Fruit fly (Drosophila melanogaster) whole organism, embryonic: ENCODE results near the gene Epp.

Source experiments
- Bgb ChIP-seq: fragments of 200-800 bp; sonication (Bioruptor generic); IDR thresholded peaks from 2 replicates; pipeline ENCODE4 v1.3.6; 2022; ENCODE audit warnings: missing biosample characterization, missing genetic modification characterization; ENCODE audit not compliant: partially characterized antibody
- Blimp-1 ChIP-seq: fragments of 200-800 bp; sonication (Bioruptor generic); optimal IDR thresholded peaks from 3 replicates; lab custom pipeline; 2018; ENCODE audit warnings: missing biosample characterization, missing genetic modification characterization, mild to moderate bottlenecking, moderate library complexity, missing genetic modification reagents
- C15 ChIP-seq: fragments of 200-800 bp; sonication (Bioruptor generic); IDR thresholded peaks from 3 replicates; pipeline ENCODE4 v1.3.6; 2022; ENCODE audit warnings: missing biosample characterization, missing genetic modification characterization
- CG10321 ChIP-seq: fragments of 200-800 bp; sonication (Bioruptor generic); IDR thresholded peaks from 2 replicates; pipeline ENCODE4 v1.3.6; 2022; ENCODE audit warnings: missing biosample characterization, missing genetic modification characterization
- CG10543 ChIP-seq: fragments of 200-800 bp; sonication (Bioruptor generic); optimal IDR thresholded peaks from 3 replicates; lab custom pipeline; 2017; ENCODE audit warnings: missing biosample characterization, mild to moderate bottlenecking, missing genetic modification characterization, moderate library complexity
- CG12391 ChIP-seq: fragments of 200-800 bp; sonication (Bioruptor generic); optimal IDR thresholded peaks from 3 replicates; lab custom pipeline; 2018; ENCODE audit warnings: missing biosample characterization, mild to moderate bottlenecking, missing genetic modification characterization, moderate library complexity
- CG12942 ChIP-seq: fragments of 200-800 bp; sonication (Bioruptor generic); optimal IDR thresholded peaks from 3 replicates; lab custom pipeline; 2016; ENCODE audit warnings: missing biosample characterization, missing genetic modification characterization
- CG14860 ChIP-seq: fragments of 200-800 bp; sonication (Bioruptor generic); IDR thresholded peaks from 3 replicates; pipeline ENCODE4 v1.3.6; 2022; ENCODE audit warnings: missing biosample characterization, missing genetic modification characterization; ENCODE audit not compliant: partially characterized antibody
- CG15514 ChIP-seq: fragments of 200-800 bp; sonication (Bioruptor generic); optimal IDR thresholded peaks from 3 replicates; lab custom pipeline; 2017; ENCODE audit warnings: missing biosample characterization, missing genetic modification characterization, mild to moderate bottlenecking, moderate library complexity, missing genetic modification reagents
- CG17568 ChIP-seq: fragments of 200-800 bp; sonication (Bioruptor generic); optimal IDR thresholded peaks from 2 replicates; lab custom pipeline; 2018; ENCODE audit warnings: missing biosample characterization, mild to moderate bottlenecking, missing genetic modification characterization, moderate library complexity
- CG18262 ChIP-seq: fragments of 200-800 bp; optimal IDR thresholded peaks from 3 replicates; lab custom pipeline; 2019; ENCODE audit warnings: missing biosample characterization, mild to moderate bottlenecking, missing genetic modification characterization, moderate library complexity
- CG18476 ChIP-seq: fragments of 200-800 bp; sonication (Bioruptor generic); optimal IDR thresholded peaks from 2 replicates; lab custom pipeline; 2016; ENCODE audit warnings: missing biosample characterization, mild to moderate bottlenecking, missing genetic modification characterization
- CG18619 ChIP-seq: fragments of 200-800 bp; sonication (Bioruptor generic); optimal IDR thresholded peaks from 3 replicates; lab custom pipeline; 2017; ENCODE audit warnings: missing biosample characterization, mild to moderate bottlenecking, missing genetic modification characterization
- CG2120 ChIP-seq: fragments of 200-800 bp; sonication (Bioruptor generic); optimal IDR thresholded peaks from 3 replicates; lab custom pipeline; 2016; ENCODE audit warnings: missing biosample characterization, missing genetic modification characterization
- CG2889 ChIP-seq: fragments of 200-800 bp; sonication (Bioruptor generic); IDR thresholded peaks from 3 replicates; pipeline ENCODE4 v1.3.6; 2022; ENCODE audit warnings: missing biosample characterization, missing genetic modification characterization
- CG30020 ChIP-seq: fragments of 200-800 bp; optimal IDR thresholded peaks from 2 replicates; lab custom pipeline; 2019; ENCODE audit warnings: missing biosample characterization, mild to moderate bottlenecking, missing genetic modification characterization, moderate library complexity
- CG34376 ChIP-seq: fragments of 200-800 bp; sonication (Bioruptor generic); optimal IDR thresholded peaks from 2 replicates; lab custom pipeline; 2018; ENCODE audit warnings: missing biosample characterization, mild to moderate bottlenecking, missing genetic modification characterization
- CG3726 ChIP-seq: fragments of 200-800 bp; sonication (Bioruptor generic); IDR thresholded peaks from 3 replicates; pipeline ENCODE4, ENCODE4 v1.3.6; 2022; ENCODE audit warnings: missing biosample characterization, missing genetic modification characterization
- CG42726 ChIP-seq: fragments of 200-800 bp; sonication (Bioruptor generic); IDR thresholded peaks from 2 replicates; pipeline ENCODE4 v1.3.6; 2022; ENCODE audit warnings: missing biosample characterization, missing genetic modification characterization; ENCODE audit not compliant: partially characterized antibody
- CG4282 ChIP-seq: fragments of 200-800 bp; sonication (Bioruptor generic); optimal IDR thresholded peaks from 2 replicates; lab custom pipeline; 2016; ENCODE audit warnings: missing biosample characterization, missing genetic modification characterization
- CG43689 ChIP-seq: fragments of 200-800 bp; sonication (Bioruptor generic); IDR thresholded peaks from 2 replicates; pipeline ENCODE4 v1.3.6; 2022; ENCODE audit warnings: missing biosample characterization, missing genetic modification characterization
- CG4707 ChIP-seq: fragments of 200-800 bp; sonication (Bioruptor generic); optimal IDR thresholded peaks from 2 replicates; lab custom pipeline; 2018; ENCODE audit warnings: missing biosample characterization, mild to moderate bottlenecking, missing genetic modification characterization, moderate library complexity
- CG4854 ChIP-seq: fragments of 200-800 bp; sonication (Bioruptor generic); optimal IDR thresholded peaks from 2 replicates; lab custom pipeline; 2016; ENCODE audit warnings: missing biosample characterization, missing genetic modification characterization, inconsistent platforms
- CG8089 ChIP-seq: fragments of 200-800 bp; sonication (Bioruptor generic); optimal IDR thresholded peaks from 3 replicates; lab custom pipeline; 2016; ENCODE audit warnings: missing biosample characterization, missing genetic modification characterization
- CG9727 ChIP-seq: fragments of 200-800 bp; sonication (Bioruptor generic); optimal IDR thresholded peaks from 3 replicates; lab custom pipeline; 2017; ENCODE audit warnings: missing biosample characterization, mild to moderate bottlenecking, missing genetic modification characterization
- D19A ChIP-seq: fragments of 200-800 bp; optimal IDR thresholded peaks from 3 replicates; lab custom pipeline; 2019; ENCODE audit warnings: missing biosample characterization, mild to moderate bottlenecking, missing genetic modification characterization, moderate library complexity
- Elba2 ChIP-seq: fragments of 200-800 bp; sonication (Bioruptor generic); optimal IDR thresholded peaks from 3 replicates; lab custom pipeline; 2016; ENCODE audit warnings: missing biosample characterization, missing genetic modification characterization
- Lpt ChIP-seq: fragments of >200 bp; optimal IDR thresholded peaks from 2 replicates; lab custom pipeline; 2018; ENCODE audit warnings: missing biosample characterization, missing genetic modification characterization
- Meics ChIP-seq: fragments of 200-800 bp; sonication (Bioruptor generic); optimal IDR thresholded peaks from 2 replicates; lab custom pipeline; 2017; ENCODE audit warnings: missing biosample characterization, mild to moderate bottlenecking, missing genetic modification characterization
- NC2α ChIP-seq: fragments of 200-800 bp; sonication (Bioruptor generic); optimal IDR thresholded peaks from 2 replicates; lab custom pipeline; 2016; ENCODE audit warnings: missing biosample characterization, missing genetic modification characterization
- NC2β ChIP-seq: fragments of 200-800 bp; sonication (Bioruptor generic); optimal IDR thresholded peaks from 2 replicates; lab custom pipeline; 2016; ENCODE audit warnings: missing biosample characterization, missing genetic modification characterization
- NFAT ChIP-seq: fragments of 200-800 bp; sonication (Bioruptor generic); IDR thresholded peaks from 2 replicates; pipeline ENCODE4 v1.3.6; 2022; ENCODE audit warnings: missing biosample characterization, missing genetic modification characterization
- Stat92E ChIP-seq, 3 experiments: fragments of >200 bp in 2 of 3; fragments of 200-800 bp in 1 of 3; sonication (Bioruptor generic) in 1 of 3; optimal IDR thresholded peaks; 2 replicates each; lab custom pipeline; 2017 to 2019; ENCODE audit warnings: missing biosample characterization in 3 of 3, missing genetic modification characterization in 3 of 3, mild to moderate bottlenecking in 1 of 3, moderate library complexity in 1 of 3
- Taf1 ChIP-seq: fragments of 200-800 bp; sonication (Bioruptor generic); IDR thresholded peaks from 2 replicates; pipeline ENCODE4 v1.3.6; 2022; ENCODE audit warnings: missing biosample characterization, missing genetic modification characterization
- abd-A ChIP-seq: fragments of 200-800 bp; sonication (Bioruptor generic); optimal IDR thresholded peaks from 3 replicates; lab custom pipeline; 2019; ENCODE audit warnings: missing biosample characterization, mild to moderate bottlenecking, missing genetic modification characterization, moderate library complexity
- amos ChIP-seq: fragments of 200-800 bp; sonication (Bioruptor generic); IDR thresholded peaks from 2 replicates; pipeline ENCODE4 v1.3.6; 2022; ENCODE audit warnings: missing biosample characterization, missing genetic modification characterization; ENCODE audit not compliant: partially characterized antibody
- cas ChIP-seq: fragments of 200-800 bp; sonication (Bioruptor generic); IDR thresholded peaks from 2 replicates; pipeline ENCODE4 v1.3.6; 2022; ENCODE audit warnings: missing biosample characterization, missing genetic modification characterization
- ci ChIP-seq: fragments of 200-800 bp; sonication (Bioruptor generic); IDR thresholded peaks from 3 replicates; pipeline ENCODE4 v1.3.6; 2022; ENCODE audit warnings: missing biosample characterization, missing genetic modification characterization
- fru ChIP-seq: fragments of >200 bp; optimal IDR thresholded peaks from 2 replicates; lab custom pipeline; 2017
- odd ChIP-seq: fragments of 200-800 bp; sonication (Bioruptor generic); optimal IDR thresholded peaks from 2 replicates; lab custom pipeline; 2017; ENCODE audit warnings: missing biosample characterization, mild to moderate bottlenecking, missing genetic modification characterization
- ro ChIP-seq: fragments of 200-800 bp; sonication (Bioruptor generic); IDR thresholded peaks from 2 replicates; pipeline ENCODE4 v1.3.6; 2022; ENCODE audit warnings: missing biosample characterization, missing genetic modification characterization
- sim ChIP-seq: fragments of 200-800 bp; sonication (Bioruptor generic); IDR thresholded peaks from 2 replicates; pipeline ENCODE4 v1.3.6; 2022; ENCODE audit warnings: missing biosample characterization, missing genetic modification characterization
- stwl ChIP-seq: fragments of 200-800 bp; sonication (Bioruptor generic); optimal IDR thresholded peaks from 3 replicates; lab custom pipeline; 2018; ENCODE audit warnings: missing biosample characterization, mild to moderate bottlenecking, missing genetic modification characterization, moderate library complexity
- sug ChIP-seq: fragments of 200-800 bp; optimal IDR thresholded peaks from 2 replicates; lab custom pipeline; 2019; ENCODE audit warnings: missing biosample characterization, mild to moderate bottlenecking, missing genetic modification characterization, moderate library complexity
- tap ChIP-seq: fragments of 200-800 bp; optimal IDR thresholded peaks from 3 replicates; lab custom pipeline; 2019; ENCODE audit warnings: missing biosample characterization, mild to moderate bottlenecking, missing genetic modification characterization, moderate library complexity
- tio ChIP-seq: fragments of 200-800 bp; sonication (Bioruptor generic); optimal IDR thresholded peaks from 2 replicates; lab custom pipeline; 2017; ENCODE audit warnings: missing biosample characterization, missing genetic modification characterization, inconsistent platforms
- tll ChIP-seq, 2 experiments: fragments of 200-800 bp in 1 of 2; fragments of >200 bp in 1 of 2; sonication (Bioruptor generic) in 1 of 2; optimal IDR thresholded peaks; 2 replicates each; lab custom pipeline; 2017 to 2019; ENCODE audit warnings: missing biosample characterization in 2 of 2, missing genetic modification characterization in 2 of 2, mild to moderate bottlenecking in 1 of 2, moderate library complexity in 1 of 2
- trem ChIP-seq: fragments of 200-800 bp; optimal IDR thresholded peaks from 3 replicates; lab custom pipeline; 2019; ENCODE audit warnings: missing biosample characterization, mild to moderate bottlenecking, missing genetic modification characterization, moderate library complexity
- tx ChIP-seq: fragments of 200-800 bp; sonication (Bioruptor generic); optimal IDR thresholded peaks from 2 replicates; lab custom pipeline; 2016; ENCODE audit warnings: missing biosample characterization, missing genetic modification characterization
- vnd ChIP-seq: fragments of 200-800 bp; sonication (Bioruptor generic); IDR thresholded peaks from 3 replicates; pipeline ENCODE4 v1.3.6; 2022; ENCODE audit warnings: missing biosample characterization, missing genetic modification characterization; ENCODE audit not compliant: partially characterized antibody

The Epp gene

DNA sequence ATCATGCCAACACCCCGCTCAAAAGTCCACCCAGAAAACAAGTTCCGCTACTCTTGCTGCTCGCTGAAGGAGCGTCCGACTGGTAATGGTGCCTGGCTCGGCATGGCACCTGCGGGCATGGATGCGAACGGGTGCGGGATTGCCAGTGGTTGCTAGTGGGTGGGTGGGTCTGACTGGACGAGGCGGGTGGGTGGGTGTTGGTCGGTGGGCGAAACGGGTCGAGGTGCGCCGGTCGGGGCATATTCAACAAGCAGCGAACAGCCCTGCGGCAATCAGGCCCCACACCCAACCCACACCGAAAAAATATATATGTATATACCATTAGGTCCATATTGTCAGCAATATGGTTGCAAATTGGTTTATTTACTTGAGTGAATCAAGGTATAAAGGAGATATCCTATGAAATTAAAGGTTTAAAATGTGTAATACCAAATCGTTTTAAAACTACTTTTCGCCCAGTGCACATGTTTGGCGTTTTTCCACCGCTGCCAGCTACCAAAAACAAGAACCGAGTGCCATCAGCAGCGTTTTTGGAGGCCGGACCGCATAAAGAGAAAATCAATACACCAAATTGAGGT is 18.0 kb upstream of the Epp start (continued):
- TF ChIP-seq CG18619 (GFP tag; lab: Kevin White, UChicago), result peak; percentile 64
- TF ChIP-seq tap (tag; lab: Kevin White, UChicago), result peak; percentile 62
- TF ChIP-seq abd-A (tag; lab: Kevin White, UChicago), result no peak
- TF ChIP-seq Taf1 (GFP tag; lab: Robert Waterston, UW), result peak; percentile 28; the same call in 1 of the 2 replicates
- no peak for TF ChIP-seq CG10321 (GFP tag; lab: Robert Waterston, UW)
- TF ChIP-seq Bgb (GFP tag; lab: Robert Waterston, UW), result no peak
- no peak for TF ChIP-seq amos
- TF ChIP-seq CG3726 (GFP tag; lab: Robert Waterston, UW), result 0 out of 3 replicates have a peak, but pooled peaks have one; percentile 56
- TF ChIP-seq CG4854 (GFP tag; lab: Kevin White, UChicago), result no peak
- peak; percentile 45 for TF ChIP-seq CG18262 (tag; lab: Kevin White, UChicago)
- TF ChIP-seq Lpt, result no peak
- TF ChIP-seq tx (GFP tag; lab: Kevin White, UChicago), result no peak
- TF ChIP-seq CG34376 (GFP tag; lab: Kevin White, UChicago), result no peak
- no peak for TF ChIP-seq CG8089 (GFP tag; lab: Kevin White, UChicago)
- TF ChIP-seq CG12942 (GFP tag; lab: Kevin White, UChicago), result peak; percentile 36
- 0 out of 3 replicates have a peak, but pooled peaks have one; percentile 53 for TF ChIP-seq CG2889
- TF ChIP-seq NFAT (GFP tag; lab: Robert Waterston, UW), result no peak
- no peak for TF ChIP-seq Stat92E (GFP tag; optimal IDR thresholded peaks at IDR 0.05; lab: Kevin White, UChicago)
- no peak for TF ChIP-seq CG43689 (GFP tag; lab: Robert Waterston, UW)
- peak; percentile 64; the same call in 1 of the 3 replicates for TF ChIP-seq C15
- TF ChIP-seq ro (GFP tag; lab: Robert Waterston, UW), result no peak
- peak; percentile 50 for TF ChIP-seq odd
- no peak for TF ChIP-seq vnd (GFP tag; lab: Robert Waterston, UW)
- TF ChIP-seq stwl (tag; lab: Kevin White, UChicago), result no peak
- peak; percentile 37; the same call in 1 of the 2 replicates for TF ChIP-seq sim (GFP tag; lab: Robert Waterston, UW)
- TF ChIP-seq tll (GFP tag; optimal IDR thresholded peaks at IDR 0.05; lab: Kevin White, UChicago), result no peak
- TF ChIP-seq trem (tag; lab: Kevin White, UChicago), result no peak
- no peak for TF ChIP-seq Elba2 (GFP tag; lab: Kevin White, UChicago)
- TF ChIP-seq fru (lab: Kevin White, UChicago), result no peak
- TF ChIP-seq CG30020 (tag; lab: Kevin White, UChicago), result no peak
- TF ChIP-seq Blimp-1 (GFP tag; lab: Kevin White, UChicago), result peak; percentile 53
- TF ChIP-seq CG10543 (GFP tag; lab: Kevin White, UChicago), result no peak
- no peak for TF ChIP-seq CG18476 (GFP tag; lab: Kevin White, UChicago)
- TF ChIP-seq CG12391 (tag; lab: Kevin White, UChicago), result peak; percentile 67
- TF ChIP-seq tio (GFP tag; lab: Kevin White, UChicago), result no peak
- TF ChIP-seq D19A (tag; lab: Kevin White, UChicago), result peak; percentile 25
- no peak for TF ChIP-seq CG4282 (GFP tag; lab: Kevin White, UChicago)
- TF ChIP-seq CG42726 (GFP tag; lab: Robert Waterston, UW), result no peak
- TF ChIP-seq NC2β (GFP tag; lab: Kevin White, UChicago), result no peak
- TF ChIP-seq CG4707, result no peak
- TF ChIP-seq Meics (GFP tag; lab: Kevin White, UChicago), result peak; percentile 69
- no peak for TF ChIP-seq CG14860
- peak; percentile 56 for TF ChIP-seq CG9727 (GFP tag; lab: Kevin White, UChicago)
- no peak for TF ChIP-seq cas (GFP tag; lab: Robert Waterston, UW)
- peak; percentile 18 for TF ChIP-seq CG17568 (GFP tag; lab: Kevin White, UChicago)
- no peak for TF ChIP-seq NC2α (GFP tag; lab: Kevin White, UChicago)
- peak; percentile 9 for TF ChIP-seq sug (tag; lab: Kevin White, UChicago)
- TF ChIP-seq CG2120 (GFP tag; lab: Kevin White, UChicago), result peak; percentile 80
- TF ChIP-seq ci (GFP tag; lab: Robert Waterston, UW), result peak; percentile 79
- TF ChIP-seq CG15514, result peak; percentile 56
